Fruit fly (Drosophila melanogaster): ENCODE measurements around the gene sina.

sina gene

dm6 chr3L:16824725-16825124 lies 28.8 kb upstream of the sina start (continued):
- TF ChIP-seq CG31388 (GFP tag; optimal IDR thresholded peaks at IDR 0.05) (no peak), so (GFP tag; IDR thresholded peaks at IDR 0.05) (no peak), chinmo (GFP tag; IDR thresholded peaks at IDR 0.05; ENCODE audit: partially characterized antibody) (peak; percentile 85; the same call in 1 of the 4 replicates), CG32767 (GFP tag; IDR thresholded peaks at IDR 0.05) (no peak), pros (GFP tag; optimal IDR thresholded peaks at IDR 0.05) (peak; percentile 2), otp (GFP tag; IDR thresholded peaks at IDR 0.05) (0 out of 3 replicates have a peak, but pooled peaks have one; percentile 44), Sry-δ (GFP tag; optimal IDR thresholded peaks at IDR 0.05) (no peak), kay (GFP tag; optimal IDR thresholded peaks at IDR 0.05) (no peak), bowl (GFP tag; IDR thresholded peaks at IDR 0.05) (peak; percentile 20; the same call in 1 of the 2 replicates), CG6175 (GFP tag; IDR thresholded peaks at IDR 0.05) (peak; percentile 52; the same call in 1 of the 3 replicates), CG7357 (GFP tag; IDR thresholded peaks at IDR 0.05) (0 out of 3 replicates have a peak, but pooled peaks have one; percentile 10), sd (tag; optimal IDR thresholded peaks at IDR 0.05) (no peak), HLH3B (GFP tag; IDR thresholded peaks at IDR 0.05) (no peak), CG15696 (tag; optimal IDR thresholded peaks at IDR 0.05) (no peak), D19A (tag; optimal IDR thresholded peaks at IDR 0.05) (no peak), CG15073 (GFP tag; optimal IDR thresholded peaks at IDR 0.05) (no peak), ase (GFP tag; IDR thresholded peaks at IDR 0.05) (peak; percentile 7; the same call in 1 of the 3 replicates), run (tag; optimal IDR thresholded peaks at IDR 0.05) (no peak), CG11093 (GFP tag; IDR thresholded peaks at IDR 0.05) (no peak), Spps (tag; optimal IDR thresholded peaks at IDR 0.05) (no peak), CG7987 (GFP tag; optimal IDR thresholded peaks at IDR 0.05) (peak; percentile 90), CG3838 (GFP tag; optimal IDR thresholded peaks at IDR 0.05) (no peak), CG7556 (GFP tag; optimal IDR thresholded peaks at IDR 0.05) (no peak), CG8089 (GFP tag; optimal IDR thresholded peaks at IDR 0.05) (no peak), Hr39 (optimal IDR thresholded peaks at IDR 0.05) (no peak), crol (GFP tag; IDR thresholded peaks at IDR 0.05) (peak; percentile 88), ftz-f1 (GFP tag; optimal IDR thresholded peaks at IDR 0.05) (peak; percentile 21), crp (GFP tag; optimal IDR thresholded peaks at IDR 0.05) (peak in 1 of 2 experiments; percentile 27), Eip74EF (GFP tag; optimal IDR thresholded peaks at IDR 0.05) (no peak), gcm (GFP tag; optimal IDR thresholded peaks at IDR 0.05) (no peak), HmgZ (tag; optimal IDR thresholded peaks at IDR 0.05) (no peak), CG6654 (GFP tag; optimal IDR thresholded peaks at IDR 0.05) (no peak), Aef1 (GFP tag; IDR thresholded peaks at IDR 0.05) (peak; percentile 50), caup (GFP tag; optimal IDR thresholded peaks at IDR 0.05; ENCODE audit: severe bottlenecking) (no peak), jumu (GFP tag; optimal IDR thresholded peaks at IDR 0.05) (no peak), pan (optimal IDR thresholded peaks at IDR 0.05) (no peak), pan (GFP tag; optimal IDR thresholded peaks at IDR 0.05 in 1 of 2, IDR thresholded peaks at IDR 0.05 in 1 of 2) (peak in 1 of 2 experiments; percentile 16), CG2889 (GFP tag; IDR thresholded peaks at IDR 0.05) (no peak), nau (GFP tag; optimal IDR thresholded peaks at IDR 0.05) (no peak), CG42726 (GFP tag; IDR thresholded peaks at IDR 0.05; ENCODE audit: partially characterized antibody) (no peak), Pdp1 (GFP tag; optimal IDR thresholded peaks at IDR 0.05) (no peak), az2 (GFP tag; optimal IDR thresholded peaks at IDR 0.05) (no peak), cg (GFP tag; optimal IDR thresholded peaks at IDR 0.05) (peak; percentile 41), CG30403 (GFP tag; optimal IDR thresholded peaks at IDR 0.05) (no peak), gt (GFP tag; IDR thresholded peaks at IDR 0.05) (no peak), fu2 (GFP tag; optimal IDR thresholded peaks at IDR 0.05) (no peak), H2.0 (GFP tag; IDR thresholded peaks at IDR 0.05) (no peak), CG8388 (GFP tag; optimal IDR thresholded peaks at IDR 0.05) (no peak), CG4617 (GFP tag; optimal IDR thresholded peaks at IDR 0.05; ENCODE audit: borderline replicate concordance) (no peak), Six4 (GFP tag; optimal IDR thresholded peaks at IDR 0.05) (no peak), CG9437 (GFP tag; optimal IDR thresholded peaks at IDR 0.05) (no peak)
